Worm (Caenorhabditis elegans): Measurements from ENCODE around the gene R13H4.6.

DNA sequence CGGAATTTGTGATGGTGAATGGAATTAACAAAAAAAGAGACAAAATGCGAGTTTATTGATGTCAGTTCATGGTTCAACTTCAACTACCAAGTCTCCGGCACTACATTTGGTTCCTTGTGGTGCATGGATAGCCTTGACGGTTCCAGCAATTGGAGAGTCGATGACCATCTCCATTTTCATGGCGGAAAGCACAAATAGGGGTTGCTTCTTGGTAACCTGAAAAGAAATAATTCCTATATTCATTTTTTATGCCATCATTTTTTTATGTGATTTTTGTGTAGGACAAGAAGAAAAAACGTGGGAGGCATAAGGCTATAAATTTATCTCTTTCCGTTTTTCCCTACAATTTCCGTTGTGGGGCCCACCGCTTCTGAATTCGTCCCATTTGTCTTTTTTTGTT lies 44.9 kb upstream of the R13H4.6 start:
- TF ChIP-seq snpc-4 (tag; optimal IDR thresholded peaks at IDR 0.05), result no peak
- no peak for TF ChIP-seq lin-13 (GFP tag; optimal IDR thresholded peaks at IDR 0.05)
- no peak for TF ChIP-seq mxl-3 (GFP tag; optimal IDR thresholded peaks at IDR 0.05)
- no peak for TF ChIP-seq ama-1 (optimal IDR thresholded peaks at IDR 0.05)
- TF ChIP-seq mep-1 (tag; optimal IDR thresholded peaks at IDR 0.05), result no peak
- TF ChIP-seq lsy-2 (tag; optimal IDR thresholded peaks at IDR 0.05), result no peak
- TF ChIP-seq unc-62 (GFP tag; optimal IDR thresholded peaks at IDR 0.05 in 1 of 2), result no peak
- no peak for TF ChIP-seq unc-62 (tag; optimal IDR thresholded peaks at IDR 0.05)
- no peak for TF ChIP-seq pqm-1 (tag; optimal IDR thresholded peaks at IDR 0.05)
- no peak for TF ChIP-seq zag-1 (tag; optimal IDR thresholded peaks at IDR 0.05)
- 0 out of 2 replicates have a peak, but pooled peaks have one; percentile 12 for TF ChIP-seq ceh-20 (GFP tag; IDR thresholded peaks at IDR 0.05)
- no peak for TF ChIP-seq nhr-237 (tag; optimal IDR thresholded peaks at IDR 0.05)

Measured in whole organism, L4 larva.